Fruit fly (Drosophila melanogaster): ENCODE results near the gene elg1.

elg1 gene

DNA sequence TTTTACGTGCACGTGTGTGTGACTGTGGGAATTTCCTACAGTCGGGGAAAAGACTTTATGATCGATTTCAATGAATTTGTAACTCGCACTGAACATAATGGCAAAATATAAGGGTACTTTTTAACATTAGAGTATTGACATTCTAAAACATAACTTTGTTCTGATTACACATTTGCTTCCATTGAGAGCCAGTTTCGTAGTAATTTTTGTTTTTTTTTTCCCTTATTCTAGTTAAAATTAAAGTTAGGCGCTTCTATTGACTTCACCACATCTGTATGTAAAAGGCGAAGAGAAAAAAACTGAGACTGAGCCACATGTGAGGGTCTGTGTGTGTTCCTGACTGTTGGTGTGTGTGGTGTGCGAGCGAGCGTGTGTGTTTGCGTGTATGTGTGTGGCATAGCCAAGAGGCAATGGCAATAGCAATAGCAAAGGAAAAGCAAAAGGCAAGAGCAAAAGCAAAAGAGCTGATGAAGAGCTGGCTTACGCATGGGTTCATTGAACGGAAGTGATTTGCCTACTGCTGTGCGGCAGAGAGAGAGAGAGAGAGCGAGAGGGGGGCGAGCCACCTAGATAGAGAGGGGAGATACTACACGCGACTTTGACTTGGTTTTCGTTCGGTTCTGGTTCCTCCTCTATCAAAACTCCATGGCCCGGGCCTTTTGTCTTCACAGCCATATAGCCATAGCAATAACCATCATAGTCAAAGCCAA lies 30.2 kb downstream of the elg1 start (continued):
- TF ChIP-seq CG10431 (GFP tag; optimal IDR thresholded peaks at IDR 0.05) (peak; percentile 42), CG42726 (GFP tag; IDR thresholded peaks at IDR 0.05; ENCODE audit: partially characterized antibody) (no peak), CG9797 (GFP tag; optimal IDR thresholded peaks at IDR 0.05) (no peak), repo (GFP tag; optimal IDR thresholded peaks at IDR 0.05) (no peak), CG9609 (GFP tag; optimal IDR thresholded peaks at IDR 0.05) (peak; percentile 48), Optix (GFP tag; IDR thresholded peaks at IDR 0.05) (no peak), CG1792 (GFP tag; optimal IDR thresholded peaks at IDR 0.05) (peak; percentile 39), B-H2 (GFP tag; optimal IDR thresholded peaks at IDR 0.05) (peak; percentile 16), Nf-YA (GFP tag; IDR thresholded peaks at IDR 0.05) (no peak), gfzf (GFP tag; optimal IDR thresholded peaks at IDR 0.05) (no peak), Med (GFP tag) (peak; percentile 82), CG15269 (tag; optimal IDR thresholded peaks at IDR 0.05) (peak; percentile 82), MESR4 (GFP tag; optimal IDR thresholded peaks at IDR 0.05) (no peak), ash1 (GFP tag; optimal IDR thresholded peaks at IDR 0.05) (no peak), CG31388 (GFP tag; optimal IDR thresholded peaks at IDR 0.05) (no peak), CG14860 (GFP tag; IDR thresholded peaks at IDR 0.05; ENCODE audit: partially characterized antibody) (no peak), CG16863 (GFP tag; optimal IDR thresholded peaks at IDR 0.05) (peak; percentile 62), zfh2 (GFP tag; optimal IDR thresholded peaks at IDR 0.05) (peak; percentile 77), emc (GFP tag; optimal IDR thresholded peaks at IDR 0.05) (no peak), sens-2 (GFP tag; IDR thresholded peaks at IDR 0.05) (peak; percentile 44; the same call in 1 of the 2 replicates), ci (GFP tag; IDR thresholded peaks at IDR 0.05) (peak; percentile 58; the same call in 1 of the 3 replicates), luna (GFP tag; optimal IDR thresholded peaks at IDR 0.05) (no peak), CG6272 (GFP tag; IDR thresholded peaks at IDR 0.05) (no peak), ATbp (GFP tag; optimal IDR thresholded peaks at IDR 0.05) (peak; percentile 42), CG12236 (GFP tag; optimal IDR thresholded peaks at IDR 0.05) (peak; percentile 52), her (GFP tag; optimal IDR thresholded peaks at IDR 0.05) (peak; percentile 71), CG8281 (tag; optimal IDR thresholded peaks at IDR 0.05) (peak; percentile 29), ken (GFP tag; IDR thresholded peaks at IDR 0.05) (no peak), pum (GFP tag; optimal IDR thresholded peaks at IDR 0.05) (peak; percentile 32), CG8944 (GFP tag; optimal IDR thresholded peaks at IDR 0.05) (peak; percentile 33), ato (GFP tag; IDR thresholded peaks at IDR 0.05; ENCODE audit: partially characterized antibody) (no peak), inv (GFP tag; IDR thresholded peaks at IDR 0.05; ENCODE audit: partially characterized antibody) (no peak), TFAM (GFP tag; optimal IDR thresholded peaks at IDR 0.05) (no peak), dm (GFP tag; optimal IDR thresholded peaks at IDR 0.05) (peak; percentile 1), CG2712 (tag; optimal IDR thresholded peaks at IDR 0.05) (peak; percentile 77), CG12391 (tag; optimal IDR thresholded peaks at IDR 0.05) (peak; percentile 78), CG17612 (GFP tag; IDR thresholded peaks at IDR 0.05) (peak; percentile 16; the same call in 1 of the 2 replicates), CG15696 (tag; optimal IDR thresholded peaks at IDR 0.05) (no peak), CG1233 (GFP tag; optimal IDR thresholded peaks at IDR 0.05) (peak; percentile 51), usp (GFP tag; optimal IDR thresholded peaks at IDR 0.05) (no peak), BEAF-32 (GFP tag; optimal IDR thresholded peaks at IDR 0.05) (no peak), fd3F (GFP tag; optimal IDR thresholded peaks at IDR 0.05) (peak; percentile 63), hth (optimal IDR thresholded peaks at IDR 0.05) (no peak), pan (optimal IDR thresholded peaks at IDR 0.05) (no peak), pan (GFP tag; optimal IDR thresholded peaks at IDR 0.05 in 1 of 2, IDR thresholded peaks at IDR 0.05 in 1 of 2) (peak in 1 of 2 experiments; percentile 52), Camta (GFP tag; optimal IDR thresholded peaks at IDR 0.05) (peak; percentile 59), ro (GFP tag; IDR thresholded peaks at IDR 0.05) (no peak), lab (GFP tag; optimal IDR thresholded peaks at IDR 0.05) (peak; percentile 89), nom (GFP tag; optimal IDR thresholded peaks at IDR 0.05) (peak; percentile 5), pfk (GFP tag; optimal IDR thresholded peaks at IDR 0.05) (no peak)
